Worm (Caenorhabditis elegans): ENCODE data around the gene H10D18.1.

DNA sequence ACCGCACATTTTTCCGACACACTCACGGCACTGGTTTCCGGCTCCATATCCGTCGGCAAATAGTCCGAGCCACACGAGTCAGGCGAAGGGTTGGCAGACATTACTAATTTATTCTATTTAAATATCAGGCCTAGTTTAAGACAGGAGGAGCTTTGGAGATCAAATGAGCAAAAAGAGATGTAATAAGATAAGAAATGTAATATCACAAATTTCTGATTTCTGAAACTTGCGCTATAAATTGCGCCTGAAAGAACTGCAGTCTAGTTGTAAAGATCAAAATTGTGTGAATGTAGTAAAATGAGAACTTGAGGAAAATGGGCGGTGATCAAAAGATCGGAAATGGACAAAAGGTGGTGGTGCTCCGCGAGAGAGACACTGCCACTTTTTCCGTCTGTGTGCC is 39.8 kb downstream of the H10D18.1 start, which contains the start of gene nhr-186:
- TF ChIP-seq ama-1 (optimal IDR thresholded peaks at IDR 0.05) (no peak), pes-1 (GFP tag; IDR thresholded peaks at IDR 0.05) (no peak), hnd-1 (tag; optimal IDR thresholded peaks at IDR 0.05) (no peak), tbx-37 (GFP tag; conservative IDR thresholded peaks at IDR 0.05) (no peak), sea-1 (GFP tag; conservative IDR thresholded peaks at IDR 0.05) (no peak), tbx-11 (GFP tag; IDR thresholded peaks at IDR 0.05) (no peak), hmg-4 (GFP tag; optimal IDR thresholded peaks at IDR 0.05) (no peak), ceh-13 (GFP tag; optimal IDR thresholded peaks at IDR 0.05) (no peak), aly-1 (tag; optimal IDR thresholded peaks at IDR 0.05) (no peak), hmbx-1 (tag; optimal IDR thresholded peaks at IDR 0.05) (no peak), B0310.2 (tag; optimal IDR thresholded peaks at IDR 0.05) (no peak)

Measured in whole organism, early embryonic.